Fruit fly (Drosophila melanogaster): ENCODE measurements around the gene Strump.

Gene Strump

DNA sequence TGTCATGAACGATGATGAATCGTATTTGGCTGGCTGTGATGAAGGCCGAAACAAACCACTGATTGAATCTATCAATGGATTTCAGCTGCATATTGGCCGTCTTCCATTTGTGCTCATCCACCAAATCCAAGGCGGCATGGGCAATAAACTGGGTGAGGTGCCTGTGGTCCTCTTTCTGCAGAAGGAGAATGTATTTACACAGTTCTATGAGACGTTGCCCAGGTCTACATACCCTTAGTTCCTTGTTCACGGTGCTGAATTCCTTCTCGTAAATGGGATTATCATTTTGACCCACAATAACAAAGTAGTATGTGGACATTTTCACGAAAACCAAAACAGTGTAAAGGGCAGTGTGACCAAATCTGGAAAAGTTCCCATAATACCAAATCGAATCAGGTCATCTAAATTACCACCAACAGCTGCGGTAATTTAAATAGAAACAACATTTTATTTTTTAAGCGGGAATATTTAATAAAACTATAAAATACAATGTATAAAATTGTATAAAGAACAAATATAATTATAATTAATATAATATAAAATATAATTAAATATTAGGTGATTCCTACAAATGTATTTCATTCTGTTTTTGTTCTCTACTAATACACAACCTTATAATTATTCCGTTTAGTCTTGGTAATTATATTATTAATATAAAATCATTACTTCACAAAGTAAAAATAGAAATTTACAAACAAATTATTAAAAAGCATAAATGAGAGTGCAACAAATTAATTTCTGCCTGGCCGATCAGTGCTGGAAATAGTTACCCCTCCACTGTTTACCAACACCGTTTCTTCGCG, 9.7 kb downstream of the Strump start, which contains the start of the genes Trs20 and elg1 (continued):
- TF ChIP-seq tin (GFP tag; optimal IDR thresholded peaks at IDR 0.05) (peak; percentile 24), pnt (GFP tag; optimal IDR thresholded peaks at IDR 0.05) (no peak), CG13287 (GFP tag; IDR thresholded peaks at IDR 0.05; ENCODE audit: partially characterized antibody) (no peak; the same call in 1 of the 2 replicates), CG30403 (GFP tag; optimal IDR thresholded peaks at IDR 0.05) (peak; percentile 45), Bdp1 (GFP tag; optimal IDR thresholded peaks at IDR 0.05) (no peak), ash1 (GFP tag; optimal IDR thresholded peaks at IDR 0.05) (no peak), sob (GFP tag; IDR thresholded peaks at IDR 0.05) (peak; percentile 59), Hmx (GFP tag; optimal IDR thresholded peaks at IDR 0.05) (no peak), CG5180 (GFP tag; optimal IDR thresholded peaks at IDR 0.05) (no peak), CG11093 (GFP tag; IDR thresholded peaks at IDR 0.05) (no peak), CG32772 (GFP tag; IDR thresholded peaks at IDR 0.05) (no peak), bsh (GFP tag; optimal IDR thresholded peaks at IDR 0.05) (peak in 1 of 2 experiments; percentile 57), CG7271 (tag; optimal IDR thresholded peaks at IDR 0.05) (peak; percentile 13), zf30C (GFP tag; optimal IDR thresholded peaks at IDR 0.05) (no peak), CG6683 (GFP tag; optimal IDR thresholded peaks at IDR 0.05) (peak; percentile 10), sd (tag; optimal IDR thresholded peaks at IDR 0.05) (peak; percentile 37), Atf6 (GFP tag; IDR thresholded peaks at IDR 0.05) (0 out of 2 replicates have a peak, but pooled peaks have one; percentile 12), odd (GFP tag; optimal IDR thresholded peaks at IDR 0.05) (no peak), gem (tag; optimal IDR thresholded peaks at IDR 0.05) (peak; percentile 81), p53 (GFP tag; optimal IDR thresholded peaks at IDR 0.05) (no peak), sens (GFP tag) (peak; percentile 77), gt (GFP tag; IDR thresholded peaks at IDR 0.05) (no peak), YL-1 (GFP tag; optimal IDR thresholded peaks at IDR 0.05) (peak; percentile 47), wek (GFP tag; optimal IDR thresholded peaks at IDR 0.05) (no peak), lbe (GFP tag; optimal IDR thresholded peaks at IDR 0.05) (peak; percentile 22), Usf (GFP tag; optimal IDR thresholded peaks at IDR 0.05) (no peak), CG4730 (GFP tag; IDR thresholded peaks at IDR 0.05) (no peak), CG18262 (tag; optimal IDR thresholded peaks at IDR 0.05) (peak; percentile 80), kay (GFP tag; optimal IDR thresholded peaks at IDR 0.05) (no peak), unpg (GFP tag; optimal IDR thresholded peaks at IDR 0.05) (peak; percentile 30), wdn (GFP tag; IDR thresholded peaks at IDR 0.05) (no peak), CG14710 (tag; optimal IDR thresholded peaks at IDR 0.05) (peak; percentile 77), pzg (GFP tag; optimal IDR thresholded peaks at IDR 0.05) (peak; percentile 46), CG10321 (GFP tag; IDR thresholded peaks at IDR 0.05) (no peak), CG12071 (GFP tag; optimal IDR thresholded peaks at IDR 0.05) (no peak), CG12236 (GFP tag; optimal IDR thresholded peaks at IDR 0.05) (no peak), ind (GFP tag; optimal IDR thresholded peaks at IDR 0.05) (peak; percentile 39), MBD-R2 (GFP tag; IDR thresholded peaks at IDR 0.05) (peak; percentile 66), Abd-B (GFP tag; optimal IDR thresholded peaks at IDR 0.05) (no peak), Chrac-16 (GFP tag; optimal IDR thresholded peaks at IDR 0.05) (peak; percentile 21), Rx (GFP tag; IDR thresholded peaks at IDR 0.05) (no peak), CG6175 (GFP tag; IDR thresholded peaks at IDR 0.05) (no peak), ATbp (GFP tag; optimal IDR thresholded peaks at IDR 0.05) (no peak), dimm (GFP tag; IDR thresholded peaks at IDR 0.05) (no peak), Poxn (GFP tag; IDR thresholded peaks at IDR 0.05) (no peak), CG42726 (GFP tag; IDR thresholded peaks at IDR 0.05; ENCODE audit: partially characterized antibody) (no peak), pum (GFP tag; optimal IDR thresholded peaks at IDR 0.05) (no peak), CG17912 (GFP tag; optimal IDR thresholded peaks at IDR 0.05) (no peak), sqz (GFP tag; optimal IDR thresholded peaks at IDR 0.05) (no peak), CG17359 (tag; optimal IDR thresholded peaks at IDR 0.05) (peak; percentile 45)
